Fruit fly (Drosophila melanogaster) whole organism: ENCODE data around the gene Smox.

ENCODE experiments used
- CG8478 ChIP-seq: fragments of >200 bp; optimal IDR thresholded peaks from 2 replicates; lab custom pipeline; 2018; ENCODE audit warnings: inconsistent platforms
- Dll ChIP-seq: fragments of >200 bp; optimal IDR thresholded peaks from 2 replicates; lab custom pipeline; 2017
- usp ChIP-seq: fragments of >200 bp; optimal IDR thresholded peaks from 2 replicates; lab custom pipeline; 2017; ENCODE audit warnings: missing biosample characterization, missing genetic modification characterization, mixed read lengths

DNA sequence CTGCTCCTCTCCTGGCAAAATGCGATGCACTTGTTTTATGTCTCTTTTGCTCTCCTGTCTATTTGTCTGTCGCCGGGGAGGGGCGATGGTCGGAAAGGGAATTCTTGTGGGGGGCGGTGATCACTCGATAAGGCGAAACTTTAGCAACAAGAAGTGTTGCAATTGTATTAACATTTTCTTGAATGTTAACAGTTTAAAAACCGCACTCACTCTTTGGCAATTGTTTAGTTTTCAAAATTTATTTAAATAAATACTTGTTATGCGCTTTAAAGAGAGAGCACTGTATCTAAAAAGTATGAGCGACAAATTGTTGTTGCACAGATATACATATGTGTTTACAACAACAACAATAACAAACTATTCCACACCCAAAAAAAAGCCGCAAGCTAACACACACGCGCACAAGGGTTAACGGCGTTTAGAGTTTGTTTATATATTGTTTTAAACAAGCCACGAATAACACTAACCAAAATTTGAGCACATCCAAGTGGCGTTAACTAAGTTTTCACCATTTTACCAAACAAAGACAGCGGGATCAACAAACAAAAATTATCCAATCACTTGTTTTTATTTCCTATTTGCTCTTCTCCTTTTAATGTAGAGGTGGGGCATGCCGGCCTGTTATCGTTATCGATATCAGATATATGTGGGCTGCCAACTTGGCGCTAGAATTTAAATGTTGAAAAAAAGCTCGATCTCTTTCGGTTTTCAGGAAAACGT lies 40.4 kb downstream of the Smox start, which contains the start of gene CG2258:
- TF ChIP-seq Dll (lab: Kevin White, UChicago) (no peak), CG8478 (no peak), usp (no peak)
